Worm (Caenorhabditis elegans) whole organism, late embryonic: ENCODE measurements around the gene pud-1.1.

ENCODE experiments used
- eyg-1 ChIP-seq: sonication (generic microtip); optimal IDR thresholded peaks from 2 replicates; lab custom pipeline; 2016; ENCODE audit warnings: missing genotype, missing genetic modification characterization, missing compliant biosample characterization
- hlh-8 ChIP-seq: sonication (generic microtip); optimal IDR thresholded peaks from 2 replicates; lab custom pipeline; 2016; ENCODE audit warnings: missing genotype, missing genetic modification characterization, missing compliant biosample characterization
- pqm-1 ChIP-seq: sonication (generic microtip); optimal IDR thresholded peaks from 2 replicates; lab custom pipeline; 2016; ENCODE audit warnings: missing genetic modification characterization, missing compliant biosample characterization

DNA sequence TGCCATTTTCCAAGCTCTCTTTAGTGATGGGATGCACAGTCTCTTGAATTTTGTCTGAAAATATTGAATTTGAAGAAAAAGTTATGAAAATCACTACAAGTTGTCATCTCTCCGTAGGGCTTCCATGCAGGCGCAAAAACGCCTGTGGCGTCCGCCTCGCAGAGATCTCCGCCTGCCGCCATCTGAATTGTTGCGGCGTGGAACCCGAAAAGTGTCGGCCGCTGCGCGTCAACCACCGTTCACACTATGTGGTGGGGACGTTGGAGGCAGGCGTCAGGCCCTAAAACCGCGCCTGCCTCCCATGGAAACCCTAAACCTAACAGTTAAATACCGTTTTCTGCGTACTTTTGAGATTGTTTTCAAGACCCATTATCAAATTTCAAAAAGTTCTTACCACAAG, 11.9 kb downstream of the pud-1.1 start:
- TF ChIP-seq eyg-1 (tag; lab: Kevin White, UChicago) (no peak), pqm-1 (no peak), hlh-8 (tag; lab: Kevin White, UChicago) (no peak)
